Fruit fly (Drosophila melanogaster) whole organism, embryonic: ENCODE measurements around the gene Zif.
A peak's percentile ranks its signal among the peaks of the same experiment; 100 is the strongest.

ENCODE experiments used
- Atf3 ChIP-seq: fragments of 200-800 bp; sonication (Bioruptor generic); optimal IDR thresholded peaks from 3 replicates; lab custom pipeline; 2016; ENCODE audit warnings: missing biosample characterization, missing genetic modification characterization
- B-H1 ChIP-seq: fragments of 200-800 bp; sonication (Bioruptor generic); IDR thresholded peaks from 3 replicates; pipeline ENCODE4 v1.3.6; 2022; ENCODE audit warnings: missing biosample characterization, missing genetic modification characterization
- Bdp1 ChIP-seq: fragments of 200-800 bp; sonication (Bioruptor generic); optimal IDR thresholded peaks from 3 replicates; lab custom pipeline; 2016; ENCODE audit warnings: missing biosample characterization, missing genetic modification characterization
- CG12155 ChIP-seq: fragments of 200-800 bp; sonication (Bioruptor generic); optimal IDR thresholded peaks from 3 replicates; lab custom pipeline; 2016; ENCODE audit warnings: missing biosample characterization, missing genetic modification characterization
- CG16863 ChIP-seq: fragments of 200-800 bp; sonication (Bioruptor generic); optimal IDR thresholded peaks from 3 replicates; lab custom pipeline; 2016; ENCODE audit warnings: missing biosample characterization, missing genetic modification characterization
- CG17359 ChIP-seq: fragments of 200-800 bp; sonication (Bioruptor generic); optimal IDR thresholded peaks from 3 replicates; lab custom pipeline; 2018; ENCODE audit warnings: missing biosample characterization, mild to moderate bottlenecking, missing genetic modification characterization, moderate library complexity
- CG17361 ChIP-seq: fragments of 200-800 bp; sonication (Bioruptor generic); IDR thresholded peaks from 3 replicates; pipeline ENCODE4 v1.3.6; 2022; ENCODE audit warnings: missing biosample characterization, missing genetic modification characterization
- CG2712 ChIP-seq: fragments of 200-800 bp; optimal IDR thresholded peaks from 3 replicates; lab custom pipeline; 2019; ENCODE audit warnings: missing biosample characterization, mild to moderate bottlenecking, missing genetic modification characterization, moderate library complexity
- CG32772 ChIP-seq: fragments of 200-800 bp; sonication (Bioruptor generic); IDR thresholded peaks from 2 replicates; pipeline ENCODE4 v1.3.6; 2022; ENCODE audit warnings: missing biosample characterization, missing genetic modification characterization
- CG3281 ChIP-seq: fragments of 200-800 bp; sonication (Bioruptor generic); optimal IDR thresholded peaks from 3 replicates; lab custom pipeline; 2017; ENCODE audit warnings: missing biosample characterization, mild to moderate bottlenecking, missing genetic modification characterization
- CG33213 ChIP-seq: fragments of 200-800 bp; sonication (Bioruptor generic); optimal IDR thresholded peaks from 3 replicates; lab custom pipeline; 2016; ENCODE audit warnings: missing biosample characterization, missing genetic modification characterization
- CG33557 ChIP-seq: fragments of 200-800 bp; sonication (Bioruptor generic); optimal IDR thresholded peaks from 2 replicates; lab custom pipeline; 2019; ENCODE audit warnings: missing biosample characterization, mild to moderate bottlenecking, missing genetic modification characterization, moderate library complexity
- CG6175 ChIP-seq: fragments of 200-800 bp; sonication (Bioruptor generic); IDR thresholded peaks from 3 replicates; pipeline ENCODE4 v1.3.6; 2022; ENCODE audit warnings: missing biosample characterization, missing genetic modification characterization
- CG6254 ChIP-seq: fragments of 200-800 bp; sonication (Bioruptor generic); optimal IDR thresholded peaks from 3 replicates; lab custom pipeline; 2017; ENCODE audit warnings: mild to moderate bottlenecking, missing biosample characterization, missing genetic modification reagents, missing genetic modification characterization
- CG7271 ChIP-seq: fragments of 200-800 bp; sonication (Bioruptor generic); optimal IDR thresholded peaks from 2 replicates; lab custom pipeline; 2018; ENCODE audit warnings: missing biosample characterization, mild to moderate bottlenecking, missing genetic modification characterization, moderate library complexity
- CG7928 ChIP-seq: fragments of 200-800 bp; sonication (Bioruptor generic); optimal IDR thresholded peaks from 2 replicates; lab custom pipeline; 2017; ENCODE audit warnings: missing biosample characterization, mild to moderate bottlenecking, missing genetic modification characterization
- CG9797 ChIP-seq: fragments of 200-800 bp; sonication (Bioruptor generic); optimal IDR thresholded peaks from 3 replicates; lab custom pipeline; 2018; ENCODE audit warnings: missing biosample characterization, mild to moderate bottlenecking, missing genetic modification characterization
- CTCF ChIP-seq: fragments of 200-800 bp; sonication (Bioruptor generic); optimal IDR thresholded peaks from 2 replicates; lab custom pipeline; 2017; ENCODE audit warnings: missing biosample characterization, mild to moderate bottlenecking, missing genetic modification characterization, moderate library complexity
- D ChIP-seq, 2 experiments: fragments of 200-800 bp in 1 of 2; fragments of >200 bp in 1 of 2; sonication (Bioruptor generic) in 1 of 2; optimal IDR thresholded peaks; 2 replicates in 1 of 2; 3 replicates in 1 of 2; lab custom pipeline; 2017; ENCODE audit warnings: mild to moderate bottlenecking in 1 of 2, missing biosample characterization in 1 of 2, missing genetic modification characterization in 1 of 2, missing genetic modification reagents in 1 of 2
- Dfd ChIP-seq, 2 experiments: fragments of >200 bp; optimal IDR thresholded peaks; 2 replicates each; lab custom pipeline; 2017; ENCODE audit warnings: missing biosample characterization in 2 of 2, missing genetic modification characterization in 2 of 2
- ERR ChIP-seq: fragments of 200-800 bp; sonication (Bioruptor generic); optimal IDR thresholded peaks from 2 replicates; lab custom pipeline; 2016; ENCODE audit warnings: missing biosample characterization, missing genetic modification characterization
- Fer3 ChIP-seq: fragments of 200-800 bp; sonication (Bioruptor generic); optimal IDR thresholded peaks from 2 replicates; lab custom pipeline; 2018; ENCODE audit warnings: missing biosample characterization, mild to moderate bottlenecking, missing genetic modification characterization, moderate library complexity
- HLH54F ChIP-seq: fragments of 200-800 bp; sonication (Bioruptor generic); optimal IDR thresholded peaks from 3 replicates; lab custom pipeline; 2016; ENCODE audit warnings: missing biosample characterization, missing genetic modification characterization
- Hr3 ChIP-seq: fragments of 200-800 bp; sonication (Bioruptor generic); optimal IDR thresholded peaks from 3 replicates; lab custom pipeline; 2016; ENCODE audit warnings: missing biosample characterization, missing genetic modification characterization
- Lhr ChIP-seq: fragments of 200-800 bp; sonication (Bioruptor generic); optimal IDR thresholded peaks from 3 replicates; lab custom pipeline; 2017; ENCODE audit warnings: mild to moderate bottlenecking, missing biosample characterization, missing genetic modification reagents, missing genetic modification characterization
- Lpt ChIP-seq: fragments of >200 bp; optimal IDR thresholded peaks from 2 replicates; lab custom pipeline; 2018; ENCODE audit warnings: missing biosample characterization, missing genetic modification characterization
- Mad ChIP-seq: fragments of 200-800 bp; sonication (Bioruptor generic); optimal IDR thresholded peaks from 2 replicates; lab custom pipeline; 2016; ENCODE audit warnings: missing biosample characterization, missing genetic modification characterization
- Meics ChIP-seq: fragments of 200-800 bp; sonication (Bioruptor generic); optimal IDR thresholded peaks from 2 replicates; lab custom pipeline; 2017; ENCODE audit warnings: missing biosample characterization, mild to moderate bottlenecking, missing genetic modification characterization
- PHDP ChIP-seq: fragments of 200-800 bp; sonication (Bioruptor generic); optimal IDR thresholded peaks from 3 replicates; lab custom pipeline; 2018; ENCODE audit warnings: missing biosample characterization, mild to moderate bottlenecking, missing genetic modification characterization, moderate library complexity
- Sox100B ChIP-seq: fragments of 200-800 bp; sonication (Bioruptor generic); optimal IDR thresholded peaks from 3 replicates; lab custom pipeline; 2018; ENCODE audit warnings: missing biosample characterization, mild to moderate bottlenecking, missing genetic modification characterization
- Stat92E ChIP-seq, 3 experiments: fragments of >200 bp in 2 of 3; fragments of 200-800 bp in 1 of 3; sonication (Bioruptor generic) in 1 of 3; optimal IDR thresholded peaks; 2 replicates each; lab custom pipeline; 2017 to 2019; ENCODE audit warnings: missing biosample characterization in 3 of 3, missing genetic modification characterization in 3 of 3, mild to moderate bottlenecking in 1 of 3, moderate library complexity in 1 of 3
- corto ChIP-seq: fragments of 200-800 bp; sonication (Bioruptor generic); optimal IDR thresholded peaks from 2 replicates; lab custom pipeline; 2016; ENCODE audit warnings: missing biosample characterization, mild to moderate bottlenecking, missing genetic modification characterization, moderate library complexity
- dmrt11E ChIP-seq: fragments of 200-800 bp; sonication (Bioruptor generic); optimal IDR thresholded peaks from 3 replicates; lab custom pipeline; 2018; ENCODE audit warnings: missing biosample characterization, mild to moderate bottlenecking, missing genetic modification characterization, moderate library complexity
- exex ChIP-seq: fragments of 200-800 bp; sonication (Bioruptor generic); optimal IDR thresholded peaks from 4 replicates; lab custom pipeline; 2018; ENCODE audit warnings: missing biosample characterization, mild to moderate bottlenecking, missing genetic modification characterization, moderate library complexity
- fd102C ChIP-seq: fragments of 200-800 bp; sonication (Bioruptor generic); optimal IDR thresholded peaks from 2 replicates; lab custom pipeline; 2018; ENCODE audit warnings: missing biosample characterization, mild to moderate bottlenecking, missing genetic modification characterization, moderate library complexity
- lmd ChIP-seq: fragments of 200-800 bp; sonication (Bioruptor generic); IDR thresholded peaks from 2 replicates; pipeline ENCODE4 v1.3.6; 2022; ENCODE audit warnings: missing biosample characterization, missing genetic modification characterization
- mirr ChIP-seq: fragments of 200-800 bp; sonication (Bioruptor generic); optimal IDR thresholded peaks from 3 replicates; lab custom pipeline; 2018; ENCODE audit warnings: missing biosample characterization, mild to moderate bottlenecking, missing genetic modification characterization
- nau ChIP-seq: fragments of 200-800 bp; sonication (Bioruptor generic); optimal IDR thresholded peaks from 3 replicates; lab custom pipeline; 2017; ENCODE audit warnings: missing biosample characterization, mild to moderate bottlenecking, missing genetic modification characterization, missing genetic modification reagents
- nmo ChIP-seq: fragments of 200-800 bp; sonication (Bioruptor generic); optimal IDR thresholded peaks from 2 replicates; lab custom pipeline; 2018; ENCODE audit warnings: missing biosample characterization, mild to moderate bottlenecking, missing genetic modification characterization, moderate library complexity
- otp ChIP-seq: fragments of 200-800 bp; sonication (Bioruptor generic); IDR thresholded peaks from 3 replicates; pipeline ENCODE4, ENCODE4 v1.3.6; 2022; ENCODE audit warnings: missing biosample characterization, missing genetic modification characterization
- psq ChIP-seq: fragments of 200-800 bp; sonication (Bioruptor generic); optimal IDR thresholded peaks from 2 replicates; lab custom pipeline; 2017; ENCODE audit warnings: missing biosample characterization, missing genetic modification characterization
- pum ChIP-seq: fragments of 200-800 bp; sonication (Bioruptor generic); optimal IDR thresholded peaks from 2 replicates; lab custom pipeline; 2016; ENCODE audit warnings: missing biosample characterization, missing genetic modification characterization
- shn ChIP-seq: fragments of 200-800 bp; sonication (Bioruptor generic); optimal IDR thresholded peaks from 3 replicates; lab custom pipeline; 2016; ENCODE audit warnings: missing biosample characterization, missing genetic modification characterization
- tap ChIP-seq: fragments of 200-800 bp; optimal IDR thresholded peaks from 3 replicates; lab custom pipeline; 2019; ENCODE audit warnings: missing biosample characterization, mild to moderate bottlenecking, missing genetic modification characterization, moderate library complexity
- ttk ChIP-seq: fragments of 200-800 bp; sonication (Bioruptor generic); IDR thresholded peaks from 2 replicates; pipeline ENCODE4 v2.1.2; 2022; ENCODE audit warnings: missing biosample characterization, missing genetic modification characterization
- twi ChIP-seq: fragments of 200-800 bp; optimal IDR thresholded peaks from 2 replicates; lab custom pipeline; 2019; ENCODE audit warnings: missing biosample characterization, mild to moderate bottlenecking, missing genetic modification characterization, moderate library complexity
- unc-4 ChIP-seq: fragments of 200-800 bp; sonication (Bioruptor generic); IDR thresholded peaks from 2 replicates; pipeline ENCODE4 v1.3.6; 2022; ENCODE audit warnings: missing biosample characterization, missing genetic modification characterization; ENCODE audit not compliant: partially characterized antibody

The Zif gene

dm6 chr3R:6414439-6415344, 42.2 kb upstream of the Zif start (continued):
- TF ChIP-seq Meics (GFP tag; lab: Kevin White, UChicago) (peak; percentile 53), CG32772 (GFP tag; lab: Robert Waterston, UW) (0 out of 2 replicates have a peak, but pooled peaks have one; percentile 14), B-H1 (GFP tag; lab: Robert Waterston, UW) (no peak), D (optimal IDR thresholded peaks at IDR 0.05; lab: Kevin White, UChicago) (no peak), D (GFP tag; optimal IDR thresholded peaks at IDR 0.05; lab: Kevin White, UChicago) (peak; percentile 17), nau (GFP tag; lab: Kevin White, UChicago) (peak; percentile 53), unc-4 (GFP tag; lab: Robert Waterston, UW) (no peak), nmo (GFP tag; lab: Kevin White, UChicago) (peak; percentile 52), Hr3 (GFP tag; lab: Kevin White, UChicago) (peak; percentile 19), otp (GFP tag; lab: Robert Waterston, UW) (0 out of 3 replicates have a peak, but pooled peaks have one; percentile 13), CG3281 (GFP tag; lab: Kevin White, UChicago) (peak; percentile 54)

- TF ChIP-seq shn (GFP tag; lab: Kevin White, UChicago) = peak; percentile 66
- no peak for TF ChIP-seq Stat92E (GFP tag; optimal IDR thresholded peaks at IDR 0.05; lab: Kevin White, UChicago)
- TF ChIP-seq corto (GFP tag; lab: Kevin White, UChicago) = no peak
- TF ChIP-seq CG7928 (GFP tag; lab: Kevin White, UChicago) = peak; percentile 38
- TF ChIP-seq CG12155 (GFP tag; lab: Kevin White, UChicago) = peak; percentile 66
- TF ChIP-seq CG17361 (GFP tag; lab: Robert Waterston, UW) = peak; percentile 62; the same call in 2 of the 3 replicates
- TF ChIP-seq Lhr (GFP tag; lab: Kevin White, UChicago) = no peak
- TF ChIP-seq fd102C (GFP tag; lab: Kevin White, UChicago) = no peak
- TF ChIP-seq Dfd (GFP tag; optimal IDR thresholded peaks at IDR 0.05; lab: Kevin White, UChicago) = no peak
- TF ChIP-seq PHDP = peak; percentile 82
- TF ChIP-seq CG33213 (GFP tag; lab: Kevin White, UChicago) = peak; percentile 45
- TF ChIP-seq CG17359 (tag; lab: Kevin White, UChicago) = peak; percentile 78
- peak; percentile 15 for TF ChIP-seq CG6254
- no peak for TF ChIP-seq CTCF (GFP tag; lab: Kevin White, UChicago)
- TF ChIP-seq tap (tag; lab: Kevin White, UChicago) = peak; percentile 36
- TF ChIP-seq Fer3 (tag; lab: Kevin White, UChicago) = peak; percentile 81
- TF ChIP-seq dmrt11E (tag; lab: Kevin White, UChicago) = peak; percentile 16
- peak; percentile 51 for TF ChIP-seq pum (GFP tag; lab: Kevin White, UChicago)
- no peak for TF ChIP-seq twi (tag; lab: Kevin White, UChicago)
- TF ChIP-seq lmd (GFP tag; lab: Robert Waterston, UW) = peak; percentile 88
- TF ChIP-seq exex (tag; lab: Kevin White, UChicago) = peak; percentile 26
- TF ChIP-seq CG33557 (GFP tag; lab: Kevin White, UChicago) = no peak
- TF ChIP-seq CG16863 = peak; percentile 48
- TF ChIP-seq Bdp1 (GFP tag; lab: Kevin White, UChicago) = peak; percentile 30
- peak; percentile 59; the same call in 2 of the 3 replicates for TF ChIP-seq CG6175
- TF ChIP-seq CG9797 = no peak
- TF ChIP-seq Mad = peak; percentile 63
- no peak for TF ChIP-seq psq (GFP tag; lab: Kevin White, UChicago)
- peak; percentile 35 for TF ChIP-seq Sox100B (GFP tag; lab: Kevin White, UChicago)
- TF ChIP-seq ttk (GFP tag; lab: Robert Waterston, UW) = peak; percentile 79
- peak; percentile 66 for TF ChIP-seq mirr (GFP tag; lab: Kevin White, UChicago)
- peak; percentile 61 for TF ChIP-seq CG2712
- TF ChIP-seq CG7271 (tag; lab: Kevin White, UChicago) = no peak
- TF ChIP-seq HLH54F = peak; percentile 81
- peak; percentile 70 for TF ChIP-seq ERR
- no peak for TF ChIP-seq Lpt (GFP tag; lab: Kevin White, UChicago)
- peak; percentile 29 for TF ChIP-seq Atf3 (GFP tag; lab: Kevin White, UChicago)
These were observed 40.6 kb upstream of the Zif start for dm6 chr3R:6416242-6416641.
